Worm (Caenorhabditis elegans) whole organism, L4/young adult: ENCODE results near the gene Y39B6A.43.

Experiments used
- W03F9.2 ChIP-seq: fragments of 150-350 bp; optimal IDR thresholded peaks from 2 replicates; lab custom pipeline; 2014; ENCODE audit warnings: missing biosample characterization, missing genetic modification characterization
- dao-5 ChIP-seq: sonication (generic microtip); optimal IDR thresholded peaks from 2 replicates; lab custom pipeline; 2016; ENCODE audit warnings: missing genotype, missing genetic modification characterization, moderate library complexity, missing compliant biosample characterization
- him-1 ChIP-seq: sonication (generic microtip); optimal IDR thresholded peaks from 2 replicates; lab custom pipeline; 2016; ENCODE audit warnings: missing genotype, missing genetic modification reagents, missing genetic modification characterization, missing compliant biosample characterization

DNA sequence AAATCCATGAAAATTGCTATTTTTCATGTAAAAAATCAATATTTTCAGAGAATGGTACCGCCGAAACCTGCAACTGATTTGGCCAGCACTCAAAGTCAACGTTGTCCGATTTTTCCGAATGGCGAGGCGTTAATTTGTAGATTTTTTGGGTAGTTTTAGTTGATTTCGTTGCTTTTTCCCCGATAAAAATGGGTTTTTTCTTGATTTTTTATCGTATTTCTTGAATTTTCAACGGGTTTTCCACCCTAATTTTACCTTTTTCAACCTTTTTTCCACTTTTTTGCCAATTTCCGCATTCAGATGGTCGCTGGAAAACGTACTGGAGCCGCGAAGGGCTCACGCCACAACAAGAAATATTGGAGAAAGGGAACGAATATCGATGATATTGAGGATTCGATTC is 34.0 kb upstream of the Y39B6A.43 start, which contains the start of gene Y39B6A.33:
- TF ChIP-seq him-1 (tag; lab: Kevin White, UChicago) (no peak), dao-5 (tag; lab: Kevin White, UChicago) (no peak), W03F9.2 (tag; lab: Kevin White, UChicago) (no peak)
